Worm (Caenorhabditis elegans): Measurements from ENCODE around the gene ptr-24.

Gene ptr-24

DNA sequence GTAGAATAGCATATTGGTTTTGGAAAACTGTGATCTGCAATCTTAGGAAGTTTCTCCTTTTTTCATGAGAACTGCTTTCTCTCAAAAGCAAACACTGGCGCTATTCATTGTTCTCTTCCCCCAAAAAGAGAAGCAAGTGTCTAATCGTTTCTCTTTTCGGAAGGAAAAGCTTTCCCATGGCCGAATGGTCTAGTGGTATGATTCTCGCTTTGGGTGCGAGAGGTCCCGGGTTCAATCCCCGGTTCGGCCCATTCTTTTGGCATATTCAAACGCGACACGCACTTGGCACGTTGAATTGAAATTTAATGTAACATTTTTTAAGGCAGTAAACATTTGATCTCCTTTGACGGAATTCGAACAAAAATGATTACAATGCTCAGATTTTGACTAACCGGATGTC, 30.0 kb upstream of the ptr-24 start:
- no peak for TF ChIP-seq nhr-12 (tag; optimal IDR thresholded peaks at IDR 0.05)
- TF ChIP-seq pha-4 (tag; optimal IDR thresholded peaks at IDR 0.05), result no peak
- TF ChIP-seq mls-2 (tag; optimal IDR thresholded peaks at IDR 0.05), result no peak
- no peak for TF ChIP-seq hlh-1 (tag; optimal IDR thresholded peaks at IDR 0.05)
- no peak for TF ChIP-seq ceh-83 (GFP tag; optimal IDR thresholded peaks at IDR 0.05)
- TF ChIP-seq unc-62 (GFP tag; optimal IDR thresholded peaks at IDR 0.05), result no peak
- no peak for TF ChIP-seq nhr-28 (tag; optimal IDR thresholded peaks at IDR 0.05)
- TF ChIP-seq cnd-1 (tag; optimal IDR thresholded peaks at IDR 0.05), result no peak
- no peak for TF ChIP-seq tbx-8 (GFP tag; optimal IDR thresholded peaks at IDR 0.05)
- no peak for TF ChIP-seq ham-2 (GFP tag; optimal IDR thresholded peaks at IDR 0.05)
- no peak for TF ChIP-seq nhr-237 (tag; optimal IDR thresholded peaks at IDR 0.05)
- no peak for TF ChIP-seq ces-1 (GFP tag; optimal IDR thresholded peaks at IDR 0.05)
- TF ChIP-seq flh-1 (GFP tag; optimal IDR thresholded peaks at IDR 0.05), result no peak
- no peak for TF ChIP-seq sem-2 (GFP tag; optimal IDR thresholded peaks at IDR 0.05)
- TF ChIP-seq unc-39 (tag; optimal IDR thresholded peaks at IDR 0.05), result no peak
- TF ChIP-seq nhr-2 (tag; optimal IDR thresholded peaks at IDR 0.05), result no peak
- no peak for TF ChIP-seq blmp-1 (tag; optimal IDR thresholded peaks at IDR 0.05)
- no peak for TF ChIP-seq lin-13 (tag; optimal IDR thresholded peaks at IDR 0.05)
- TF ChIP-seq nhr-76 (tag; optimal IDR thresholded peaks at IDR 0.05), result no peak
- no peak for TF ChIP-seq bed-3 (GFP tag; optimal IDR thresholded peaks at IDR 0.05)

DNA sequence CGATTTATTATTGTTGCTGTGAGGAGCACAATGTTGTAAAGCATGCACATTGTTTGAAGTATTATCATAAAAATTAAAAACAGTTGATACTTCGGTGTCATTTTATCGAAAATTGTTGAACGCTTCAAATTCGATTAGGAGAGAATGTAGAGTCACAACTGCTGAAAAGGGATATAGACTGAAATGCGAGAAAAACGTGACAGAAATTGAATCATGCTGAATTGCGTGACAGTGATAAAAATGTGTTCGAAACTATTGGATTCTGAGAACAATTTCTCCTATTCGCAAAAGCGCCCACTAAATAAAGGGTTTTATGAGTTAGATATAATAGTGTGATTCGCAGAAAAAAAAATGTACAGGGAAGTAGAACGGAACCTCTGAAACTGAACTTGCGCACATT, 29.1 kb upstream of the ptr-24 start, which contains the start of gene srxa-8:
Gene srxa-8, minus strand, starts transcription at position 101 of the 400 bp plus-strand sequence.
- no peak for TF ChIP-seq ceh-83 (GFP tag; optimal IDR thresholded peaks at IDR 0.05)
- no peak for TF ChIP-seq mep-1 (tag; optimal IDR thresholded peaks at IDR 0.05)
- no peak for TF ChIP-seq tbx-8 (GFP tag; optimal IDR thresholded peaks at IDR 0.05)
- TF ChIP-seq mab-5 (tag; optimal IDR thresholded peaks at IDR 0.05), result no peak
- no peak for TF ChIP-seq blmp-1 (tag; optimal IDR thresholded peaks at IDR 0.05)
- no peak for TF ChIP-seq flh-1 (GFP tag; optimal IDR thresholded peaks at IDR 0.05)
- no peak for TF ChIP-seq nhr-237 (tag; optimal IDR thresholded peaks at IDR 0.05)
- TF ChIP-seq unc-120 (tag; optimal IDR thresholded peaks at IDR 0.05; ENCODE audit: poor library complexity, severe bottlenecking), result no peak
- TF ChIP-seq nhr-28 (tag; optimal IDR thresholded peaks at IDR 0.05), result no peak
- no peak for TF ChIP-seq ces-1 (GFP tag; optimal IDR thresholded peaks at IDR 0.05)
- no peak for TF ChIP-seq ham-2 (GFP tag; optimal IDR thresholded peaks at IDR 0.05)
- no peak for TF ChIP-seq sem-2 (GFP tag; optimal IDR thresholded peaks at IDR 0.05)
- TF ChIP-seq mls-2 (tag; optimal IDR thresholded peaks at IDR 0.05), result no peak
- TF ChIP-seq nhr-76 (tag; optimal IDR thresholded peaks at IDR 0.05), result no peak

DNA sequence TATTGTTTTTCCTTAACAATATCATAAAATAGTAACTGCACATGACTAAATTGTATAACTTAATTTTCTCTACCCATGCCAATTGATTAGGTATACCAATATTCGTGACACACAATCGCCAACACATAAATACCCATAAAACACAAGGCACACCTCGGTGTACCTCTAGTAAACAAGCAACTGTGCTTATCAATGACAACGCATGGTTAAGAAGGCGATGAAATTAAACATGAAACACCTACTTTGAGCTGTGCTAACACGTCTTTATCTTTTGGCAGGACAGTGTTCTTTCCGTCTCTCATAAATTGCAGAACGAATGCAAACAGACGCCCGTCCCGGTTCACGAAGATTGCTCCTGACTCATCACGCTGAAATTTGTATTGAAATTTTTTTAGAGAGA, 27.1 kb upstream of the ptr-24 start:
- no peak for TF ChIP-seq ceh-39 (tag; optimal IDR thresholded peaks at IDR 0.05)
- TF ChIP-seq nhr-76 (tag; optimal IDR thresholded peaks at IDR 0.05), result no peak
- TF ChIP-seq tbx-8 (GFP tag; optimal IDR thresholded peaks at IDR 0.05), result no peak
- no peak for TF ChIP-seq nhr-28 (tag; optimal IDR thresholded peaks at IDR 0.05)
- TF ChIP-seq blmp-1 (tag; optimal IDR thresholded peaks at IDR 0.05), result no peak
- no peak for TF ChIP-seq mls-2 (tag; optimal IDR thresholded peaks at IDR 0.05)

ce11 chrX:13311641-13312423, 26.0 kb upstream of the ptr-24 start, which contains the start of gene F46G10.1:
Gene F46G10.1, minus strand, starts transcription at chrX:13311755.
- no peak for TF ChIP-seq ceh-39 (tag; optimal IDR thresholded peaks at IDR 0.05)
- TF ChIP-seq M03D4.4 (tag; optimal IDR thresholded peaks at IDR 0.05), result no peak
- TF ChIP-seq tbx-8 (GFP tag; optimal IDR thresholded peaks at IDR 0.05), result no peak
- TF ChIP-seq pha-4 (tag; optimal IDR thresholded peaks at IDR 0.05), result no peak
- TF ChIP-seq ham-2 (GFP tag; optimal IDR thresholded peaks at IDR 0.05), result no peak
- TF ChIP-seq bed-3 (GFP tag; optimal IDR thresholded peaks at IDR 0.05), result no peak
- TF ChIP-seq drap-1 (GFP tag; optimal IDR thresholded peaks at IDR 0.05), result no peak
- no peak for TF ChIP-seq ceh-83 (GFP tag; optimal IDR thresholded peaks at IDR 0.05)
- TF ChIP-seq zip-8 (tag; optimal IDR thresholded peaks at IDR 0.05), result no peak
- no peak for TF ChIP-seq nhr-237 (tag; optimal IDR thresholded peaks at IDR 0.05)
- TF ChIP-seq snpc-4 (tag; optimal IDR thresholded peaks at IDR 0.05), result no peak
- TF ChIP-seq unc-39 (tag; optimal IDR thresholded peaks at IDR 0.05), result no peak
- TF ChIP-seq nhr-76 (tag; optimal IDR thresholded peaks at IDR 0.05), result no peak
- no peak for TF ChIP-seq sem-2 (GFP tag; optimal IDR thresholded peaks at IDR 0.05)
- TF ChIP-seq hlh-1 (tag; optimal IDR thresholded peaks at IDR 0.05), result no peak
- TF ChIP-seq lsy-2 (tag; optimal IDR thresholded peaks at IDR 0.05), result no peak
- no peak for TF ChIP-seq lin-32 (GFP tag; optimal IDR thresholded peaks at IDR 0.05)
- TF ChIP-seq unc-62 (GFP tag; optimal IDR thresholded peaks at IDR 0.05), result no peak
- TF ChIP-seq ceh-43 (GFP tag; optimal IDR thresholded peaks at IDR 0.05), result no peak
